Fruit fly (Drosophila melanogaster): ENCODE measurements around the gene Bet5.

DNA sequence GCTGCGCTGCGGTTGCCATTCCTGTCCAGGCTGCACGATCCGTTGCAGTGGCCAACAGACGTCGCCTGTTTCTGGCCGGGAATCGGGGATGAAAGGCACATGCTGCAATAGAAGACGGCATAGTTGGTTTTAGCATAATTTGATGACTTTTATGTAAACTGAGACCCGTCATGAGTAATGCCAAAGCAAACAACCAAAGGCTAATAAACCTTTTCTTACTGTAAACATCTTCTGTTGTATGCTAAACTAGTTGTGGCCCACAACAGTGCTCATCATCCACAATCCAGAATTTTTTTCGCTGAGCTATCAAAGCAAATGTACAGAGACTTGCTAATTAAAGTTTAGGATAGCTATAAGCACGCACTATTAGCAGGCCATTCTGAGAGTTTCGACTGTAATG lies 18.8 kb downstream of the Bet5 start:
- TF ChIP-seq CTCF (optimal IDR thresholded peaks at IDR 0.05) (no peak), CG8478 (optimal IDR thresholded peaks at IDR 0.05) (no peak)
